Fruit fly (Drosophila melanogaster) whole organism, prepupa: ENCODE measurements around the gene Lrpprc2.

Experiments used
- CG10631 ChIP-seq: fragments of 200-800 bp; sonication (Bioruptor generic); optimal IDR thresholded peaks from 2 replicates; lab custom pipeline; 2016; ENCODE audit warnings: missing biosample characterization, missing genetic modification characterization
- CG10669 ChIP-seq: fragments of 200-800 bp; sonication (Bioruptor generic); optimal IDR thresholded peaks from 3 replicates; lab custom pipeline; 2018; ENCODE audit warnings: missing biosample characterization, mild to moderate bottlenecking, missing genetic modification characterization, moderate library complexity
- CG11294 ChIP-seq: fragments of 200-800 bp; sonication (Bioruptor generic); IDR thresholded peaks from 2 replicates; pipeline ENCODE4 v1.3.6; 2022; ENCODE audit warnings: missing biosample characterization, missing genetic modification characterization
- CG11762 ChIP-seq: fragments of 200-800 bp; sonication (Bioruptor generic); optimal IDR thresholded peaks from 3 replicates; lab custom pipeline; 2016; ENCODE audit warnings: missing biosample characterization, missing genetic modification characterization; ENCODE audit not compliant: insufficient read depth
- CG11902 ChIP-seq: fragments of 200-800 bp; sonication (Bioruptor generic); optimal IDR thresholded peaks from 3 replicates; lab custom pipeline; 2016; ENCODE audit warnings: missing biosample characterization, missing genetic modification characterization
- CG1621 ChIP-seq: fragments of 200-800 bp; sonication (Bioruptor generic); optimal IDR thresholded peaks from 3 replicates; lab custom pipeline; 2018; ENCODE audit warnings: missing biosample characterization, mild to moderate bottlenecking, missing genetic modification characterization
- CG16779 ChIP-seq: fragments of 200-800 bp; sonication (Bioruptor generic); optimal IDR thresholded peaks from 3 replicates; lab custom pipeline; 2017; ENCODE audit warnings: missing biosample characterization, mild to moderate bottlenecking, missing genetic modification characterization
- CG31627 ChIP-seq: fragments of 200-800 bp; sonication (Bioruptor generic); optimal IDR thresholded peaks from 3 replicates; lab custom pipeline; 2016; ENCODE audit warnings: missing biosample characterization, missing genetic modification characterization
- CG32006 ChIP-seq: fragments of 200-800 bp; sonication (Bioruptor generic); optimal IDR thresholded peaks from 3 replicates; lab custom pipeline; 2017; ENCODE audit warnings: missing biosample characterization, mild to moderate bottlenecking, missing genetic modification characterization
- CG34406 ChIP-seq: fragments of 200-800 bp; sonication (Bioruptor generic); optimal IDR thresholded peaks from 3 replicates; lab custom pipeline; 2016; ENCODE audit warnings: missing biosample characterization, missing genetic modification characterization
- CG3919 ChIP-seq: fragments of 200-800 bp; sonication (Bioruptor generic); optimal IDR thresholded peaks from 3 replicates; lab custom pipeline; 2016; ENCODE audit warnings: missing biosample characterization, missing genetic modification characterization
- CG4318 ChIP-seq: fragments of 200-800 bp; sonication (Bioruptor generic); optimal IDR thresholded peaks from 3 replicates; lab custom pipeline; 2017; ENCODE audit warnings: missing biosample characterization, mild to moderate bottlenecking, missing genetic modification characterization
- CG6163 ChIP-seq: fragments of 200-800 bp; sonication (Bioruptor generic); IDR thresholded peaks from 3 replicates; pipeline ENCODE4 v1.3.6; 2022; ENCODE audit warnings: missing biosample characterization, missing genetic modification characterization
- CG7368 ChIP-seq: fragments of 200-800 bp; sonication (Bioruptor generic); optimal IDR thresholded peaks from 3 replicates; lab custom pipeline; 2016; ENCODE audit warnings: missing biosample characterization, missing genetic modification characterization
- CG8119 ChIP-seq: fragments of 200-800 bp; sonication (Bioruptor generic); IDR thresholded peaks from 3 replicates; pipeline ENCODE4 v1.3.6; 2022; ENCODE audit warnings: missing biosample characterization, missing genetic modification characterization
- CG8319 ChIP-seq: fragments of 200-800 bp; sonication (Bioruptor generic); optimal IDR thresholded peaks from 3 replicates; lab custom pipeline; 2016; ENCODE audit warnings: missing biosample characterization, missing genetic modification characterization
- CG8632 ChIP-seq: fragments of 200-800 bp; sonication (Bioruptor generic); optimal IDR thresholded peaks from 3 replicates; lab custom pipeline; 2016; ENCODE audit warnings: missing biosample characterization, missing genetic modification characterization
- CG9139 ChIP-seq: fragments of 200-800 bp; sonication (Bioruptor generic); optimal IDR thresholded peaks from 3 replicates; lab custom pipeline; 2017; ENCODE audit warnings: missing biosample characterization, mild to moderate bottlenecking, missing genetic modification characterization
- Eip75B ChIP-seq: fragments of 200-800 bp; sonication (Bioruptor generic); optimal IDR thresholded peaks from 3 replicates; lab custom pipeline; 2016; ENCODE audit warnings: missing biosample characterization, missing genetic modification characterization
- Eip78C ChIP-seq: fragments of 200-800 bp; sonication (Bioruptor generic); peaks from one replicate; lab custom pipeline; 2016; ENCODE audit warnings: missing biosample characterization, missing genetic modification characterization
- Ets21C ChIP-seq: fragments of 200-800 bp; sonication (Bioruptor generic); optimal IDR thresholded peaks from 3 replicates; lab custom pipeline; 2016; ENCODE audit warnings: missing biosample characterization, missing genetic modification characterization
- Ets96B ChIP-seq: fragments of 200-800 bp; optimal IDR thresholded peaks from 2 replicates; lab custom pipeline; 2019; ENCODE audit warnings: missing biosample characterization, mild to moderate bottlenecking, missing genetic modification characterization, moderate library complexity
- Gug ChIP-seq: fragments of 200-800 bp; sonication (Bioruptor generic); IDR thresholded peaks from 2 replicates; pipeline ENCODE4 v1.3.6; 2022; ENCODE audit warnings: missing biosample characterization, missing genetic modification characterization
- Hr4 ChIP-seq: fragments of 200-800 bp; sonication (Bioruptor generic); optimal IDR thresholded peaks from 3 replicates; lab custom pipeline; 2016; ENCODE audit warnings: missing biosample characterization, missing genetic modification characterization
- Lpt ChIP-seq: fragments of 200-800 bp; sonication (Bioruptor generic); optimal IDR thresholded peaks from 3 replicates; lab custom pipeline; 2016; ENCODE audit warnings: missing biosample characterization, missing genetic modification characterization
- Met ChIP-seq: fragments of 200-800 bp; sonication (Bioruptor generic); optimal IDR thresholded peaks from 3 replicates; lab custom pipeline; 2016; ENCODE audit warnings: missing biosample characterization, missing genetic modification characterization
- Smox ChIP-seq: fragments of 200-800 bp; sonication (Bioruptor generic); optimal IDR thresholded peaks from 3 replicates; lab custom pipeline; 2016; ENCODE audit warnings: missing biosample characterization, missing genetic modification characterization
- Sox102F ChIP-seq: fragments of 200-800 bp; sonication (Bioruptor generic); optimal IDR thresholded peaks from 2 replicates; lab custom pipeline; 2016; ENCODE audit warnings: missing biosample characterization, mild to moderate bottlenecking, missing genetic modification characterization
- Sox14 ChIP-seq: fragments of 200-800 bp; sonication (Bioruptor generic); optimal IDR thresholded peaks from 3 replicates; lab custom pipeline; 2016; ENCODE audit warnings: missing biosample characterization, missing genetic modification characterization
- Sox15 ChIP-seq: fragments of 200-800 bp; sonication (Bioruptor generic); optimal IDR thresholded peaks from 3 replicates; lab custom pipeline; 2016; ENCODE audit warnings: missing biosample characterization, missing genetic modification characterization
- achi ChIP-seq: fragments of 200-800 bp; sonication (Bioruptor generic); optimal IDR thresholded peaks from 3 replicates; lab custom pipeline; 2016; ENCODE audit warnings: missing biosample characterization, missing genetic modification characterization
- acj6 ChIP-seq: fragments of 200-800 bp; sonication (Bioruptor generic); optimal IDR thresholded peaks from 3 replicates; lab custom pipeline; 2016; ENCODE audit warnings: missing biosample characterization, missing genetic modification characterization
- dac ChIP-seq: fragments of 200-800 bp; sonication (Bioruptor generic); optimal IDR thresholded peaks from 2 replicates; lab custom pipeline; 2017; ENCODE audit warnings: missing biosample characterization, mild to moderate bottlenecking, missing genetic modification characterization
- dsx ChIP-seq: fragments of 200-800 bp; optimal IDR thresholded peaks from 3 replicates; lab custom pipeline; 2019; ENCODE audit warnings: missing biosample characterization, mild to moderate bottlenecking, missing genetic modification characterization, moderate library complexity; ENCODE audit not compliant: poor library complexity, severe bottlenecking
- eg ChIP-seq: fragments of 200-800 bp; sonication (Bioruptor generic); IDR thresholded peaks from 3 replicates; pipeline ENCODE4 v1.3.6; 2022; ENCODE audit warnings: missing biosample characterization, missing genetic modification characterization
- esn ChIP-seq: fragments of 200-800 bp; sonication (Bioruptor generic); optimal IDR thresholded peaks from 2 replicates; lab custom pipeline; 2016; ENCODE audit warnings: missing biosample characterization, mild to moderate bottlenecking, missing genetic modification characterization, moderate library complexity
- fd59A ChIP-seq: fragments of 200-800 bp; sonication (Bioruptor generic); optimal IDR thresholded peaks from 2 replicates; lab custom pipeline; 2017; ENCODE audit warnings: missing biosample characterization, mild to moderate bottlenecking, missing genetic modification characterization, missing genetic modification reagents
- fkh ChIP-seq: fragments of 200-800 bp; sonication (Bioruptor generic); optimal IDR thresholded peaks from 3 replicates; lab custom pipeline; 2017; ENCODE audit warnings: missing biosample characterization, mild to moderate bottlenecking, missing genetic modification characterization, moderate library complexity
- ss ChIP-seq, 2 experiments: fragments of 200-800 bp; sonication (Bioruptor generic); optimal IDR thresholded peaks; 2 replicates in 1 of 2; 3 replicates in 1 of 2; lab custom pipeline; 2017 to 2018; ENCODE audit warnings: mild to moderate bottlenecking in 2 of 2, missing biosample characterization in 2 of 2, missing genetic modification characterization in 2 of 2, moderate library complexity in 1 of 2
- svp ChIP-seq: fragments of 200-800 bp; sonication (Bioruptor generic); peaks from one replicate; lab custom pipeline; 2016; ENCODE audit warnings: missing biosample characterization, missing genetic modification characterization

Lrpprc2 gene

dm6 chrX:1469717-1470116, 9.3 kb upstream of the Lrpprc2 start, which contains the start of gene CG32808:
TSS of gene CG32808 (minus strand) at chrX:1469817.
- no peak for TF ChIP-seq fd59A (GFP tag; lab: Kevin White, UChicago)
- no peak for TF ChIP-seq CG4318 (GFP tag; lab: Kevin White, UChicago)
- TF ChIP-seq Ets21C = no peak
- no peak for TF ChIP-seq fkh (GFP tag; lab: Kevin White, UChicago)
- no peak for TF ChIP-seq Hr4 (GFP tag; lab: Kevin White, UChicago)
- TF ChIP-seq CG8319 (GFP tag; lab: Kevin White, UChicago) = no peak
- no peak for TF ChIP-seq CG16779 (tag; lab: Kevin White, UChicago)
- TF ChIP-seq Sox14 (GFP tag; lab: Kevin White, UChicago) = no peak
- TF ChIP-seq svp = no peak
- no peak for TF ChIP-seq CG34406
- TF ChIP-seq CG1621 = no peak
- TF ChIP-seq CG7368 (GFP tag; lab: Kevin White, UChicago) = no peak
- no peak for TF ChIP-seq CG11902 (GFP tag; lab: Kevin White, UChicago)
- TF ChIP-seq CG31627 = no peak
- TF ChIP-seq CG8632 (GFP tag; lab: Kevin White, UChicago) = no peak
- TF ChIP-seq CG10669 (GFP tag; lab: Kevin White, UChicago) = no peak
- no peak for TF ChIP-seq CG32006 (GFP tag; lab: Kevin White, UChicago)
- TF ChIP-seq Eip75B (GFP tag; lab: Kevin White, UChicago) = no peak
- no peak for TF ChIP-seq Met (GFP tag; lab: Kevin White, UChicago)
- TF ChIP-seq esn = no peak

- TF ChIP-seq Eip78C (GFP tag; lab: Kevin White, UChicago) (no peak), CG3919 (GFP tag; lab: Kevin White, UChicago) (no peak), esn (no peak), CG11762 (no peak), CG32006 (GFP tag; lab: Kevin White, UChicago) (no peak), Sox15 (GFP tag; lab: Kevin White, UChicago) (no peak), Smox (GFP tag; lab: Kevin White, UChicago) (no peak), CG6163 (GFP tag; lab: Robert Waterston, UW) (no peak)
These were observed 6.9 kb upstream of the Lrpprc2 start, which contains the start of gene CG14778 for dm6 chrX:1467382-1467592. TSS of gene CG14778 (plus strand) at chrX:1467493.

dm6 chrX:1466505-1467381, 6.3 kb upstream of the Lrpprc2 start:
- TF ChIP-seq Met (GFP tag; lab: Kevin White, UChicago) = peak; percentile 0
- no peak for TF ChIP-seq Smox (GFP tag; lab: Kevin White, UChicago)
- peak in 1 of 2 experiments; percentile 16 for TF ChIP-seq ss (GFP tag; optimal IDR thresholded peaks at IDR 0.05; lab: Kevin White, UChicago)
- peak; percentile 34 for TF ChIP-seq CG16779 (tag; lab: Kevin White, UChicago)
- 0 out of 2 replicates have a peak, but pooled peaks have one; percentile 1 for TF ChIP-seq CG11294 (GFP tag; lab: Robert Waterston, UW)
- TF ChIP-seq dac (GFP tag; lab: Kevin White, UChicago) = no peak
- TF ChIP-seq CG31627 = no peak

dm6 chrX:1465707-1466504, 5.5 kb upstream of the Lrpprc2 start, which contains the start of the genes O-fut2 and CG14777:
TSS of gene O-fut2 (minus strand) at chrX:1465996.
TSS of gene CG14777 (plus strand) at chrX:1466134.
- TF ChIP-seq dsx (GFP tag; lab: Kevin White, UChicago) = no peak
- TF ChIP-seq achi (GFP tag; lab: Kevin White, UChicago) = peak; percentile 60
- TF ChIP-seq Ets96B = peak; percentile 13
- TF ChIP-seq CG10631 (GFP tag; lab: Kevin White, UChicago) = no peak
- peak; percentile 78 for TF ChIP-seq Sox14 (GFP tag; lab: Kevin White, UChicago)
- no peak for TF ChIP-seq CG10669 (GFP tag; lab: Kevin White, UChicago)
- peak in 1 of 2 experiments; percentile 30 for TF ChIP-seq ss (GFP tag; optimal IDR thresholded peaks at IDR 0.05; lab: Kevin White, UChicago)
- TF ChIP-seq CG32006 (GFP tag; lab: Kevin White, UChicago) = peak; percentile 80
- TF ChIP-seq Gug (GFP tag; lab: Robert Waterston, UW) = peak; percentile 60; the same call in 1 of the 2 replicates
- peak; percentile 77 for TF ChIP-seq eg (GFP tag; lab: Robert Waterston, UW)
- peak; percentile 53 for TF ChIP-seq CG3919 (GFP tag; lab: Kevin White, UChicago)
- TF ChIP-seq fkh (GFP tag; lab: Kevin White, UChicago) = no peak
- peak; percentile 72 for TF ChIP-seq acj6
- TF ChIP-seq CG9139 (GFP tag; lab: Kevin White, UChicago) = no peak
- TF ChIP-seq CG8119 (GFP tag; lab: Robert Waterston, UW) = peak; percentile 69
- TF ChIP-seq Lpt (GFP tag; lab: Kevin White, UChicago) = peak; percentile 31
- peak; percentile 12; the same call in 1 of the 2 replicates for TF ChIP-seq CG11294 (GFP tag; lab: Robert Waterston, UW)
- peak; percentile 43 for TF ChIP-seq Sox15 (GFP tag; lab: Kevin White, UChicago)
- peak; percentile 35 for TF ChIP-seq CG11902 (GFP tag; lab: Kevin White, UChicago)
- peak; percentile 31 for TF ChIP-seq dac (GFP tag; lab: Kevin White, UChicago)
- TF ChIP-seq Smox (GFP tag; lab: Kevin White, UChicago) = peak; percentile 58
- TF ChIP-seq CG16779 (tag; lab: Kevin White, UChicago) = no peak
- TF ChIP-seq Sox102F (GFP tag; lab: Kevin White, UChicago) = peak; percentile 63
- peak; percentile 84 for TF ChIP-seq svp
- peak; percentile 49 for TF ChIP-seq Ets21C
- TF ChIP-seq Eip78C (GFP tag; lab: Kevin White, UChicago) = peak; percentile 92
